Fruit fly (Drosophila melanogaster) whole organism, wandering third instar larva: ENCODE data around the gene CG18223.

Experiments
- Abd-B ChIP-seq: fragments of >200 bp; optimal IDR thresholded peaks from 2 replicates; lab custom pipeline; 2017; ENCODE audit warnings: missing biosample characterization, missing genetic modification characterization
- CG32264 ChIP-seq: fragments of 200-800 bp; sonication (Bioruptor generic); optimal IDR thresholded peaks from 2 replicates; lab custom pipeline; 2016; ENCODE audit warnings: missing biosample characterization, missing genetic modification characterization
- CG9705 ChIP-seq: fragments of 200-800 bp; sonication (Bioruptor generic); optimal IDR thresholded peaks from 2 replicates; lab custom pipeline; 2018; ENCODE audit warnings: missing biosample characterization, mild to moderate bottlenecking, missing genetic modification characterization
- CrebA ChIP-seq: fragments of 200-800 bp; sonication (Bioruptor generic); optimal IDR thresholded peaks from 2 replicates; lab custom pipeline; 2016; ENCODE audit warnings: missing biosample characterization, mild to moderate bottlenecking, missing genetic modification characterization, borderline replicate concordance
- Dfd ChIP-seq: fragments of >200 bp; optimal IDR thresholded peaks from 2 replicates; lab custom pipeline; 2017; ENCODE audit warnings: missing biosample characterization, missing genetic modification characterization
- Dif ChIP-seq: fragments of 200-275, 200-300 bp; sonication (Bioruptor generic); optimal IDR thresholded peaks from 2 replicates; lab custom pipeline; 2018; ENCODE audit warnings: missing biosample characterization, missing genetic modification characterization; ENCODE audit not compliant: partially characterized antibody
- HLH106 ChIP-seq: fragments of 200-800 bp; optimal IDR thresholded peaks from 3 replicates; lab custom pipeline; 2019; ENCODE audit warnings: missing biosample characterization, mild to moderate bottlenecking, missing genetic modification characterization, moderate library complexity
- Hnf4 ChIP-seq: fragments of 200-800 bp; sonication (Bioruptor generic); optimal IDR thresholded peaks from 2 replicates; lab custom pipeline; 2016; ENCODE audit warnings: missing biosample characterization, mild to moderate bottlenecking, missing genetic modification characterization
- Hr78 ChIP-seq: fragments of >200 bp; optimal IDR thresholded peaks from 2 replicates; lab custom pipeline; 2017; ENCODE audit warnings: missing biosample characterization, missing genetic modification characterization
- Mio ChIP-seq: sonication (Bioruptor generic); optimal IDR thresholded peaks from 2 replicates; lab custom pipeline; 2016; ENCODE audit warnings: missing biosample characterization, missing genetic modification characterization
- Myc ChIP-seq: fragments of >200 bp; optimal IDR thresholded peaks from 2 replicates; lab custom pipeline; 2017
- N ChIP-seq: fragments of >200 bp; optimal IDR thresholded peaks from 2 replicates; lab custom pipeline; 2018; ENCODE audit warnings: missing biosample characterization, missing external identifiers, missing genetic modification characterization
- Rel ChIP-seq, 2 experiments: fragments of 200-800 bp; sonication (Bioruptor generic) in 1 of 2; optimal IDR thresholded peaks; 2 replicates in 1 of 2; 3 replicates in 1 of 2; lab custom pipeline; 2016 to 2019; ENCODE audit warnings: mild to moderate bottlenecking in 2 of 2, missing biosample characterization in 2 of 2, missing genetic modification characterization in 2 of 2, moderate library complexity in 1 of 2
- Sp1 ChIP-seq: fragments of 200-800 bp; sonication (Bioruptor generic); optimal IDR thresholded peaks from 3 replicates; lab custom pipeline; 2019; ENCODE audit warnings: missing biosample characterization, mild to moderate bottlenecking, missing genetic modification characterization, moderate library complexity
- Vsx2 ChIP-seq: fragments of 200-300, 225-300 bp; sonication (Bioruptor generic); optimal IDR thresholded peaks from 2 replicates; lab custom pipeline; 2018; ENCODE audit warnings: missing biosample characterization, missing genetic modification characterization; ENCODE audit not compliant: partially characterized antibody
- br ChIP-seq: fragments of 200-800 bp; sonication (Bioruptor generic); optimal IDR thresholded peaks from 2 replicates; lab custom pipeline; 2016; ENCODE audit warnings: missing biosample characterization, missing genetic modification characterization
- brk ChIP-seq: fragments of 200-800 bp; sonication (Bioruptor generic); optimal IDR thresholded peaks from 2 replicates; lab custom pipeline; 2016; ENCODE audit warnings: missing biosample characterization, mild to moderate bottlenecking, missing genetic modification characterization
- dl ChIP-seq, 2 experiments: fragments of 175-275, 200-275 bp in 1 of 2; fragments of 200-275 bp in 1 of 2; sonication (Bioruptor generic); optimal IDR thresholded peaks; lab custom pipeline; 2018; ENCODE audit warnings: mild to moderate bottlenecking in 2 of 2, missing biosample characterization in 2 of 2, missing genetic modification characterization in 2 of 2, moderate library complexity in 2 of 2; ENCODE audit not compliant: partially characterized antibody in 2 of 2, insufficient read depth in 1 of 2
- dmrt93B ChIP-seq: fragments of 200-800 bp; sonication (Bioruptor generic); optimal IDR thresholded peaks from 2 replicates; lab custom pipeline; 2018; ENCODE audit warnings: missing biosample characterization, mild to moderate bottlenecking, missing genetic modification characterization
- dsf ChIP-seq: sonication (Bioruptor generic); optimal IDR thresholded peaks from 2 replicates; lab custom pipeline; 2016; ENCODE audit warnings: missing biosample characterization, missing genetic modification characterization, borderline replicate concordance
- ey ChIP-seq: fragments of 200-800 bp; sonication (Bioruptor generic); optimal IDR thresholded peaks from 2 replicates; lab custom pipeline; 2016; ENCODE audit warnings: missing biosample characterization, missing genetic modification characterization
- foxo ChIP-seq, 2 experiments: fragments of 200-800 bp; sonication (Bioruptor generic); optimal IDR thresholded peaks; 2 replicates in 1 of 2; 3 replicates in 1 of 2; lab custom pipeline; 2016 to 2017; ENCODE audit warnings: missing biosample characterization in 2 of 2, missing genetic modification characterization in 2 of 2
- fru ChIP-seq: fragments of 200-800 bp; sonication (Bioruptor generic); optimal IDR thresholded peaks from 3 replicates; lab custom pipeline; 2016; ENCODE audit warnings: missing biosample characterization, mild to moderate bottlenecking, missing genetic modification characterization
- h ChIP-seq: fragments of 200-800 bp; sonication (Bioruptor generic); optimal IDR thresholded peaks from 3 replicates; lab custom pipeline; 2016; ENCODE audit warnings: missing biosample characterization, mild to moderate bottlenecking, missing genetic modification characterization
- jim ChIP-seq: fragments of 175-275, 200-325 bp; sonication (Bioruptor generic); optimal IDR thresholded peaks from 2 replicates; lab custom pipeline; 2016; ENCODE audit warnings: missing biosample characterization, mild to moderate bottlenecking, missing genetic modification characterization
- lola ChIP-seq: fragments of >200 bp; optimal IDR thresholded peaks from 2 replicates; lab custom pipeline; 2017; ENCODE audit warnings: missing biosample characterization, missing genetic modification characterization
- pan ChIP-seq: fragments of >200 bp; optimal IDR thresholded peaks from 2 replicates; lab custom pipeline; 2017
- psq ChIP-seq: fragments of 200-800 bp; sonication (Bioruptor generic); optimal IDR thresholded peaks from 3 replicates; lab custom pipeline; 2017; ENCODE audit warnings: missing biosample characterization, mild to moderate bottlenecking, missing genetic modification characterization, moderate library complexity
- rgr ChIP-seq: fragments of 200-800 bp; sonication (Bioruptor generic); optimal IDR thresholded peaks from 3 replicates; lab custom pipeline; 2016; ENCODE audit warnings: missing biosample characterization, mild to moderate bottlenecking, missing genetic modification characterization
- sage ChIP-seq: fragments of 200-800 bp; sonication (Bioruptor generic); optimal IDR thresholded peaks from 2 replicates; lab custom pipeline; 2016; ENCODE audit warnings: missing biosample characterization, mild to moderate bottlenecking, missing genetic modification characterization
- sv ChIP-seq: fragments of 200-800 bp; sonication (Bioruptor generic); optimal IDR thresholded peaks from 3 replicates; lab custom pipeline; 2016; ENCODE audit warnings: missing biosample characterization, missing genetic modification characterization
- tai ChIP-seq: sonication (Bioruptor generic); optimal IDR thresholded peaks from 2 replicates; lab custom pipeline; 2016; ENCODE audit warnings: missing biosample characterization, missing genetic modification characterization
- usp ChIP-seq: fragments of >200 bp; optimal IDR thresholded peaks from 2 replicates; lab custom pipeline; 2017; ENCODE audit warnings: missing biosample characterization, missing genetic modification characterization
- woc ChIP-seq: sonication (Bioruptor generic); optimal IDR thresholded peaks from 2 replicates; lab custom pipeline; 2016; ENCODE audit warnings: missing biosample characterization, mild to moderate bottlenecking, missing genetic modification characterization

Gene CG18223

dm6 chr3L:18897459-18898085, 22.5 kb downstream of the CG18223 start:
- TF ChIP-seq jim: peak; percentile 65
- no peak for TF ChIP-seq lola (GFP tag; lab: Kevin White, UChicago)
- TF ChIP-seq, all 38 proteins: peak for 1

dm6 chr3L:18896297-18896863, 23.7 kb downstream of the CG18223 start:
- TF ChIP-seq Vsx2: no peak
- peak; percentile 12 for TF ChIP-seq br
- TF ChIP-seq Sp1: peak; percentile 41
- TF ChIP-seq Abd-B (GFP tag; lab: Kevin White, UChicago): no peak
- TF ChIP-seq sv (GFP tag; lab: Kevin White, UChicago): no peak
- TF ChIP-seq, all 38 proteins: peak for 2

- peak; percentile 26 for TF ChIP-seq sage
- TF ChIP-seq Sp1: peak; percentile 44
- peak; percentile 36 for TF ChIP-seq CrebA (GFP tag; lab: Kevin White, UChicago)
- TF ChIP-seq tai (GFP tag; lab: Kevin White, UChicago): no peak
- peak; percentile 43 for TF ChIP-seq brk (GFP tag; lab: Kevin White, UChicago)
- no peak for TF ChIP-seq foxo (GFP tag; optimal IDR thresholded peaks at IDR 0.05; lab: Kevin White, UChicago)
- peak; percentile 15 for TF ChIP-seq h (GFP tag; lab: Kevin White, UChicago)
- TF ChIP-seq CG32264 (GFP tag; lab: Kevin White, UChicago): no peak
- TF ChIP-seq Rel (GFP tag; optimal IDR thresholded peaks at IDR 0.05; lab: Kevin White, UChicago): peak; percentile 13
- TF ChIP-seq Rel (tag; optimal IDR thresholded peaks at IDR 0.05; lab: Kevin White, UChicago): no peak
- TF ChIP-seq br: no peak
- no peak for TF ChIP-seq usp
- TF ChIP-seq ey (GFP tag; lab: Kevin White, UChicago): no peak
- TF ChIP-seq Vsx2: no peak
Observed at dm6 chr3L:18895079-18895478, 25.0 kb downstream of the CG18223 start.

DNA sequence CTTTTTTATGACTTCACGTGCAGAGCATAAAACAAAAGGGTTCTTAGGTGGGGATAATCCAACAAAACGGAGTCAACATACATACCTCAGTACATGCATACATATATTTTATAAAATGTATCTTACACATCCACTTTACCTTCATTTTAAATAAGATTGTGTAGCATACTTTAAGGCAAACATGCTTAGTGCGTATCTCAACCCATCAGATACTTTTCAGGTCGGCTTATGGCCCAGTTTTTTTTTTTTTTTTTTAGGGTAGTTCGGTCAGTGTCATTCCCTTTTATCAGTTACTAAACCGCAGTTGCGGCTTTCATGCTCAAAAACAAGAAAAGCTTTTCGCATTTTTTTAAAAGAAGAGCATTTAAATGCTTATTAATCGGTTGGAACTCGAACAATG, 28.1 kb downstream of the CG18223 start, which contains the start of gene NijB:
Gene NijB, plus strand, starts transcription at position 398 of the 400 bp plus-strand sequence.
- TF ChIP-seq rgr (GFP tag; lab: Kevin White, UChicago): no peak
- TF ChIP-seq Myc (lab: Kevin White, UChicago): peak; percentile 69
- no peak for TF ChIP-seq usp
- TF ChIP-seq Hr78 (GFP tag; lab: Kevin White, UChicago): no peak
- no peak for TF ChIP-seq CG9705
- TF ChIP-seq lola (GFP tag; lab: Kevin White, UChicago): no peak
- TF ChIP-seq woc (GFP tag; lab: Kevin White, UChicago): no peak
- TF ChIP-seq Dif (GFP tag; lab: Kevin White, UChicago): peak; percentile 6
- no peak for TF ChIP-seq Rel (GFP tag; optimal IDR thresholded peaks at IDR 0.05; lab: Kevin White, UChicago)
- peak; percentile 69 for TF ChIP-seq Rel (tag; optimal IDR thresholded peaks at IDR 0.05; lab: Kevin White, UChicago)
- peak; percentile 27 for TF ChIP-seq tai (GFP tag; lab: Kevin White, UChicago)
- TF ChIP-seq pan (lab: Kevin White, UChicago): no peak
- TF ChIP-seq sage: peak; percentile 5
- TF ChIP-seq jim: peak; percentile 19
- TF ChIP-seq Sp1: no peak
- no peak for TF ChIP-seq Hnf4 (GFP tag; lab: Kevin White, UChicago)

dm6 chr3L:18890283-18891175, 29.6 kb downstream of the CG18223 start, which contains the start of gene CG3961:
TSS of gene CG3961 (minus strand) at chr3L:18890483.
- no peak for TF ChIP-seq Myc (lab: Kevin White, UChicago)
- no peak for TF ChIP-seq lola (GFP tag; lab: Kevin White, UChicago)
- TF ChIP-seq N (GFP tag; lab: Kevin White, UChicago): no peak
- TF ChIP-seq Vsx2: no peak
- peak; percentile 88 for TF ChIP-seq dsf (GFP tag; lab: Kevin White, UChicago)
- TF ChIP-seq Mio (GFP tag; lab: Kevin White, UChicago): peak; percentile 61
- peak; percentile 96 for TF ChIP-seq brk (GFP tag; lab: Kevin White, UChicago)
- peak; percentile 90 for TF ChIP-seq CG9705
- peak; percentile 89 to 90 for TF ChIP-seq dl (GFP tag; optimal IDR thresholded peaks at IDR 0.05; lab: Kevin White, UChicago; ENCODE audit: insufficient read depth in 1 of 2, partially characterized antibody in 2 of 2)
- TF ChIP-seq Dfd (GFP tag; lab: Kevin White, UChicago): peak; percentile 97
- peak; percentile 91 for TF ChIP-seq Hnf4 (GFP tag; lab: Kevin White, UChicago)
- TF ChIP-seq sv (GFP tag; lab: Kevin White, UChicago): peak; percentile 94
- TF ChIP-seq woc (GFP tag; lab: Kevin White, UChicago): peak; percentile 90
- peak; percentile 95 for TF ChIP-seq ey (GFP tag; lab: Kevin White, UChicago)
- TF ChIP-seq CrebA (GFP tag; lab: Kevin White, UChicago): peak; percentile 82
- peak in 1 of 2 experiments; percentile 99 for TF ChIP-seq foxo (GFP tag; optimal IDR thresholded peaks at IDR 0.05; lab: Kevin White, UChicago)
- TF ChIP-seq dmrt93B (GFP tag; lab: Kevin White, UChicago): peak; percentile 93
- TF ChIP-seq Hr78 (GFP tag; lab: Kevin White, UChicago): no peak
- TF ChIP-seq pan (lab: Kevin White, UChicago): no peak
- TF ChIP-seq Rel (GFP tag; optimal IDR thresholded peaks at IDR 0.05; lab: Kevin White, UChicago): peak; percentile 86
- TF ChIP-seq Rel (tag; optimal IDR thresholded peaks at IDR 0.05; lab: Kevin White, UChicago): peak; percentile 82
- TF ChIP-seq CG32264 (GFP tag; lab: Kevin White, UChicago): peak; percentile 67
- TF ChIP-seq usp: no peak
- TF ChIP-seq jim: no peak
- TF ChIP-seq HLH106 (tag; lab: Kevin White, UChicago): peak; percentile 99
- peak; percentile 98 for TF ChIP-seq rgr (GFP tag; lab: Kevin White, UChicago)
- TF ChIP-seq fru (GFP tag; lab: Kevin White, UChicago): peak; percentile 97
- TF ChIP-seq Abd-B (GFP tag; lab: Kevin White, UChicago): no peak
- peak; percentile 98 for TF ChIP-seq psq
